Fruit fly (Drosophila melanogaster) Kc167 (cell line): ENCODE results near the gene CG14419.

Experiments used
- h ChIP-seq: fragments of >200 bp; optimal IDR thresholded peaks from 3 replicates; lab custom pipeline; 2018; ENCODE audit warnings: missing external identifiers
- insv ChIP-seq: fragments of >200 bp; optimal IDR thresholded peaks from 3 replicates; lab custom pipeline; 2018; ENCODE audit warnings: missing external identifiers

DNA sequence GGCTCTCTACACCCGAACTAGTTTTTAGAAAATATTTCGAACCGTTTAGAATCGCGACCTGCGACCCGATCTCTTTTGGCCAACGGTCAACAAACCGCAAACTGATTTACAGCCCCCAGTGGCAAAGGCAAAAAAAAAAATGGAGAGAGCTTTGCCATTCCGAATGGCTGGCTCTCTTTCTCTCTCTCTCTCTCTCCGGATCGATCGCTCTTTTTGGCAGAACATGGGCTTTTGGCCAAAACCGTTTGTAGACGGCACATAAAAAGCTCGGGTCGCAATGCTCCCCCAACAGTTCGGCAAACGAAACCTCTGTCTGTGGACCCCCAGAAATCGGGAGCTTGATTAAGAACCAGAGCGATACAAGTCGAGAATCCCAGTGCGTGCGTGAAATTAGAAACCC, 43.8 kb upstream of the CG14419 start, which contains the start of gene CG32793:
- TF ChIP-seq h (lab: Kevin White, UChicago) (no peak), insv (lab: Kevin White, UChicago) (no peak)
